Fruit fly (Drosophila melanogaster): ENCODE data around the gene LPCAT.

DNA sequence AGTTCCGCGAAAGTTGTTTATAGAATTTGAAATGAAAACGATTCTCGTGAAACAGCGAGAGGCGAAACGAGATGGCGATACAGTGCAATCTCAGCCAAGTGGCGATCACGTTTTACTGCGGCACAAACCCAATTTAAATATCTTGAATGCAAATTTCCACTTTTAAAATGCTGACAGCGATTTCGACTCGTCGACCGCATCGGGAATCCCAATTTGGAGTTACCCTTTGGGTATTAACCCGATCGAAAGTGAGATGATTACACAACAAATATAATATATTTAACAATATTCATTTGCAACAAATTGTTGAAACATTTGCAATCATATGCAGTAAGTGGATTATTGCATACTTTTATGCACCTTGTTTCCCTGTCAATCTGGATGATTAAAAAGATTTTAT, 10.8 kb upstream of the LPCAT start:
- TF ChIP-seq CG31627 (GFP tag; optimal IDR thresholded peaks at IDR 0.05): no peak
- TF ChIP-seq ss (GFP tag; optimal IDR thresholded peaks at IDR 0.05): no peak
- TF ChIP-seq Hr39 (GFP tag; optimal IDR thresholded peaks at IDR 0.05): no peak
- TF ChIP-seq CG6854 (GFP tag; optimal IDR thresholded peaks at IDR 0.05): no peak
- TF ChIP-seq svp (GFP tag): no peak
- no peak for TF ChIP-seq Blimp-1 (GFP tag; optimal IDR thresholded peaks at IDR 0.05)
- no peak for TF ChIP-seq CG8632 (GFP tag; optimal IDR thresholded peaks at IDR 0.05)
